Worm (Caenorhabditis elegans) whole organism, young adult: ENCODE measurements around the gene glb-4.

Experiments used
- hsf-1 ChIP-seq: fragments of 200-800 bp; sonication (Bioruptor generic); IDR thresholded peaks from 2 replicates; pipeline ENCODE4 v1.3.6; 2022; ENCODE audit warnings: missing genetic modification reagents, missing genetic modification characterization, missing compliant biosample characterization
- mel-28 ChIP-seq: sonication (generic microtip); optimal IDR thresholded peaks from 2 replicates; lab custom pipeline; 2016; ENCODE audit warnings: borderline replicate concordance, mild to moderate bottlenecking, missing genetic modification characterization, missing compliant biosample characterization

The glb-4 gene

ce11 chrII:11064191-11064695 is 46.8 kb downstream of the glb-4 start:
- no peak for TF ChIP-seq mel-28
- 0 out of 2 replicates have a peak, but pooled peaks have one; percentile 20 for TF ChIP-seq hsf-1 (GFP tag; lab: Robert Waterston, UW)
